Worm (Caenorhabditis elegans) whole organism, mixed stage, embryonic: ENCODE data around the gene mans-3.

Experiments
- M03D4.4 ChIP-seq: sonication (generic microtip); optimal IDR thresholded peaks from 2 replicates; lab custom pipeline; 2017; ENCODE audit warnings: mild to moderate bottlenecking, missing genetic modification characterization, missing compliant biosample characterization
- bed-3 ChIP-seq: fragments of 200-800 bp; sonication (Bioruptor generic); optimal IDR thresholded peaks from 3 replicates; lab custom pipeline; 2018; ENCODE audit warnings: mild to moderate bottlenecking, missing genetic modification characterization, moderate library complexity, missing compliant biosample characterization
- blmp-1 ChIP-seq: fragments of 150-350 bp; optimal IDR thresholded peaks from 2 replicates; lab custom pipeline; 2014; ENCODE audit warnings: missing biosample characterization, missing genetic modification characterization
- ceh-39 ChIP-seq: fragments of 150-350 bp; optimal IDR thresholded peaks from 2 replicates; lab custom pipeline; 2014; ENCODE audit warnings: missing biosample characterization, missing genetic modification characterization
- ceh-43 ChIP-seq: fragments of 200-800 bp; sonication (Bioruptor generic); optimal IDR thresholded peaks from 2 replicates; lab custom pipeline; 2018; ENCODE audit warnings: mild to moderate bottlenecking, missing genetic modification characterization, moderate library complexity, missing compliant biosample characterization
- ceh-83 ChIP-seq: fragments of 200-800 bp; sonication (Bioruptor generic); optimal IDR thresholded peaks from 2 replicates; lab custom pipeline; 2018; ENCODE audit warnings: mild to moderate bottlenecking, missing genetic modification characterization, missing compliant biosample characterization
- ces-1 ChIP-seq: fragments of 150-350 bp; optimal IDR thresholded peaks from 2 replicates; lab custom pipeline; 2014; ENCODE audit warnings: missing biosample characterization, missing genetic modification reagents, missing genetic modification characterization
- cnd-1 ChIP-seq: fragments of 200-800 bp; sonication (Bioruptor generic); optimal IDR thresholded peaks from 2 replicates; lab custom pipeline; 2018; ENCODE audit warnings: mild to moderate bottlenecking, missing genetic modification characterization, missing compliant biosample characterization
- drap-1 ChIP-seq: fragments of 200-800 bp; sonication (Bioruptor generic); optimal IDR thresholded peaks from 3 replicates; lab custom pipeline; 2018; ENCODE audit warnings: mild to moderate bottlenecking, missing genetic modification characterization, missing compliant biosample characterization
- elt-1 ChIP-seq: sonication (generic microtip); optimal IDR thresholded peaks from 2 replicates; lab custom pipeline; 2017; ENCODE audit warnings: missing genetic modification characterization, mild to moderate bottlenecking, missing compliant biosample characterization, antibody characterized with exemption, moderate library complexity, borderline replicate concordance; ENCODE audit not compliant: insufficient read depth
- elt-3 ChIP-seq: fragments of 150-350 bp; optimal IDR thresholded peaks from 2 replicates; lab custom pipeline; 2014; ENCODE audit warnings: missing biosample characterization, missing genetic modification characterization
- flh-1 ChIP-seq: fragments of 200-800 bp; sonication (Bioruptor generic); optimal IDR thresholded peaks from 2 replicates; lab custom pipeline; 2018; ENCODE audit warnings: mild to moderate bottlenecking, missing genetic modification characterization, moderate library complexity, missing compliant biosample characterization
- ham-2 ChIP-seq: fragments of 200-800 bp; sonication (Bioruptor generic); optimal IDR thresholded peaks from 2 replicates; lab custom pipeline; 2018; ENCODE audit warnings: mild to moderate bottlenecking, missing genetic modification characterization, missing compliant biosample characterization
- hlh-1 ChIP-seq: fragments of 150-350 bp; optimal IDR thresholded peaks from 2 replicates; lab custom pipeline; 2014; ENCODE audit warnings: missing biosample characterization, missing genetic modification reagents, missing genetic modification characterization
- lin-13 ChIP-seq: fragments of 150-350 bp; optimal IDR thresholded peaks from 2 replicates; lab custom pipeline; 2014; ENCODE audit warnings: missing biosample characterization, missing genetic modification characterization
- lin-32 ChIP-seq: fragments of 200-800 bp; sonication (Bioruptor generic); optimal IDR thresholded peaks from 2 replicates; lab custom pipeline; 2018; ENCODE audit warnings: mild to moderate bottlenecking, missing genetic modification characterization, missing compliant biosample characterization
- lsy-2 ChIP-seq: fragments of 150-350 bp; optimal IDR thresholded peaks from 2 replicates; lab custom pipeline; 2014; ENCODE audit warnings: missing biosample characterization, missing genetic modification characterization
- mab-5 ChIP-seq: fragments of 150-350 bp; optimal IDR thresholded peaks from 2 replicates; lab custom pipeline; 2014; ENCODE audit warnings: missing biosample characterization, missing genetic modification characterization
- mep-1 ChIP-seq: fragments of 150-350 bp; optimal IDR thresholded peaks from 2 replicates; lab custom pipeline; 2017; ENCODE audit warnings: missing biosample characterization, missing genetic modification reagents, missing genetic modification characterization, inconsistent platforms
- mls-2 ChIP-seq: sonication (generic microtip); optimal IDR thresholded peaks from 2 replicates; lab custom pipeline; 2016; ENCODE audit warnings: mild to moderate bottlenecking, missing genetic modification characterization, moderate library complexity, missing compliant biosample characterization
- nhr-12 ChIP-seq: fragments of 150-350 bp; optimal IDR thresholded peaks from 2 replicates; lab custom pipeline; 2014; ENCODE audit warnings: missing biosample characterization, missing genetic modification characterization
- nhr-2 ChIP-seq: fragments of 150-350 bp; optimal IDR thresholded peaks from 2 replicates; lab custom pipeline; 2014; ENCODE audit warnings: missing biosample characterization, missing genetic modification characterization
- nhr-237 ChIP-seq: fragments of 150-350 bp; optimal IDR thresholded peaks from 2 replicates; lab custom pipeline; 2014; ENCODE audit warnings: missing biosample characterization, missing genetic modification characterization
- nhr-28 ChIP-seq: fragments of 150-350 bp; optimal IDR thresholded peaks from 2 replicates; lab custom pipeline; 2014; ENCODE audit warnings: missing biosample characterization, missing genetic modification characterization
- nhr-76 ChIP-seq: sonication (generic microtip); optimal IDR thresholded peaks from 2 replicates; lab custom pipeline; 2017; ENCODE audit warnings: missing biosample characterization, missing genetic modification characterization
- pha-4 ChIP-seq: fragments of 150-350 bp; optimal IDR thresholded peaks from 2 replicates; lab custom pipeline; 2018; ENCODE audit warnings: missing biosample characterization, missing genetic modification reagents, missing genetic modification characterization
- sem-2 ChIP-seq: fragments of 200-800 bp; sonication (Bioruptor generic); optimal IDR thresholded peaks from 2 replicates; lab custom pipeline; 2018; ENCODE audit warnings: mild to moderate bottlenecking, missing genetic modification characterization, missing compliant biosample characterization
- snpc-4 ChIP-seq: fragments of 150-350 bp; optimal IDR thresholded peaks from 2 replicates; lab custom pipeline; 2014; ENCODE audit warnings: missing biosample characterization, missing genetic modification characterization
- sptf-1 ChIP-seq: sonication (generic microtip); optimal IDR thresholded peaks from 2 replicates; lab custom pipeline; 2017; ENCODE audit warnings: mild to moderate bottlenecking, missing genetic modification characterization, moderate library complexity, missing compliant biosample characterization
- tbx-8 ChIP-seq: fragments of 200-800 bp; sonication (Bioruptor generic); optimal IDR thresholded peaks from 2 replicates; lab custom pipeline; 2018; ENCODE audit warnings: mild to moderate bottlenecking, missing genetic modification characterization, moderate library complexity, missing compliant biosample characterization
- unc-120 ChIP-seq: sonication (generic microtip); optimal IDR thresholded peaks from 2 replicates; lab custom pipeline; 2017; ENCODE audit warnings: missing genetic modification characterization, missing compliant biosample characterization; ENCODE audit not compliant: poor library complexity, severe bottlenecking
- unc-39 ChIP-seq: fragments of 150-350 bp; optimal IDR thresholded peaks from 2 replicates; lab custom pipeline; 2014; ENCODE audit warnings: missing biosample characterization, missing genetic modification characterization
- unc-62 ChIP-seq: fragments of 150-350 bp; optimal IDR thresholded peaks from 2 replicates; lab custom pipeline; 2014; ENCODE audit warnings: missing biosample characterization, missing genetic modification reagents, missing genetic modification characterization
- zip-8 ChIP-seq: fragments of 150-350 bp; optimal IDR thresholded peaks from 2 replicates; lab custom pipeline; 2014; ENCODE audit warnings: missing biosample characterization, missing genetic modification characterization
- ztf-11 ChIP-seq: fragments of 150-350 bp; optimal IDR thresholded peaks from 2 replicates; lab custom pipeline; 2014; ENCODE audit warnings: missing biosample characterization, missing genetic modification characterization

mans-3 gene

ce11 chrX:5165037-5165436 is at the start of gene mans-3:
TSS of gene mans-3 (plus strand) at chrX:5165395.
- TF ChIP-seq elt-3 = no peak
- TF ChIP-seq mep-1 (tag; lab: Kevin White, UChicago) = peak; percentile 97
- peak; percentile 72 for TF ChIP-seq unc-62 (GFP tag; lab: Kevin White, UChicago)
- peak; percentile 26 for TF ChIP-seq lin-32 (GFP tag; lab: Kevin White, UChicago)
- no peak for TF ChIP-seq sem-2
- no peak for TF ChIP-seq unc-39 (tag; lab: Kevin White, UChicago)
- no peak for TF ChIP-seq unc-120
- peak; percentile 67 for TF ChIP-seq mls-2 (tag; lab: Kevin White, UChicago)
- no peak for TF ChIP-seq mab-5 (tag; lab: Kevin White, UChicago)
- TF ChIP-seq lin-13 (tag; lab: Kevin White, UChicago) = peak; percentile 65
- peak; percentile 33 for TF ChIP-seq nhr-2 (tag; lab: Kevin White, UChicago)
- no peak for TF ChIP-seq nhr-28 (tag; lab: Kevin White, UChicago)
- peak; percentile 63 for TF ChIP-seq lsy-2 (tag; lab: Kevin White, UChicago)
- no peak for TF ChIP-seq ceh-83
- TF ChIP-seq bed-3 (GFP tag; lab: Kevin White, UChicago) = no peak
- peak; percentile 68 for TF ChIP-seq M03D4.4 (tag; lab: Kevin White, UChicago)
- no peak for TF ChIP-seq blmp-1 (tag; lab: Kevin White, UChicago)
- no peak for TF ChIP-seq ham-2 (GFP tag; lab: Kevin White, UChicago)
- TF ChIP-seq hlh-1 = no peak
- TF ChIP-seq nhr-76 (tag; lab: Kevin White, UChicago) = peak; percentile 3
- peak; percentile 12 for TF ChIP-seq nhr-237 (tag; lab: Kevin White, UChicago)
- TF ChIP-seq nhr-12 (tag; lab: Kevin White, UChicago) = no peak
- TF ChIP-seq sptf-1 (tag; lab: Kevin White, UChicago) = peak; percentile 90
- no peak for TF ChIP-seq snpc-4 (tag; lab: Kevin White, UChicago)
- TF ChIP-seq cnd-1 (tag; lab: Kevin White, UChicago) = peak; percentile 73
- peak; percentile 27 for TF ChIP-seq ceh-43 (GFP tag; lab: Kevin White, UChicago)
- no peak for TF ChIP-seq ceh-39 (tag; lab: Kevin White, UChicago)
- no peak for TF ChIP-seq zip-8 (tag; lab: Kevin White, UChicago)
- peak; percentile 35 for TF ChIP-seq flh-1 (GFP tag; lab: Kevin White, UChicago)
- TF ChIP-seq elt-1 (tag; lab: Kevin White, UChicago) = no peak
- TF ChIP-seq tbx-8 (GFP tag; lab: Kevin White, UChicago) = no peak
- TF ChIP-seq drap-1 (GFP tag; lab: Kevin White, UChicago) = no peak
- no peak for TF ChIP-seq pha-4 (tag; lab: Kevin White, UChicago)
- peak; percentile 59 for TF ChIP-seq ztf-11 (tag; lab: Kevin White, UChicago)
- peak; percentile 40 for TF ChIP-seq ces-1 (GFP tag; lab: Kevin White, UChicago)

DNA sequence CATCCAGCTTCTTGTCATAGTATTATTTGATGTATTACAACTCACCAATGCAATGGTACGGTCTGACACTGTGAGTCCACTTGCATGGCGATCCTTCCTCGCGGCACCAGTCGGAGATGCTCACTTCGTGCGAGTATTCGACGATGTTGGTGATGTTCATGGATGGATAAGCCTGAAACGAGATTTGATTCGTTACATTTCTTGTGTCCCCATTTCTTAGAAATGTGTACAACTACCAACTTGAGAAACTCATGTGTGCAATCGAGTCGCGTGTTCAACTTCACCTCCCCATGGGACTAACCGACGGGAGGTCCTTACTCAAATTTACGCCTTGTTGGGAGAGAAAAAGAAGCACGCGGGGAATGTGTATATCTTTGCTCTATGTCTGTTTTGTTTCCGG is 49.7 kb upstream of the mans-3 start:
- no peak for TF ChIP-seq unc-62 (GFP tag; lab: Kevin White, UChicago)
- no peak for TF ChIP-seq snpc-4 (tag; lab: Kevin White, UChicago)
- no peak for TF ChIP-seq ceh-43 (GFP tag; lab: Kevin White, UChicago)
- TF ChIP-seq lin-32 (GFP tag; lab: Kevin White, UChicago) = no peak
- no peak for TF ChIP-seq pha-4 (tag; lab: Kevin White, UChicago)
- no peak for TF ChIP-seq elt-1 (tag; lab: Kevin White, UChicago)
- no peak for TF ChIP-seq unc-120
- no peak for TF ChIP-seq nhr-76 (tag; lab: Kevin White, UChicago)
- TF ChIP-seq cnd-1 (tag; lab: Kevin White, UChicago) = no peak
- no peak for TF ChIP-seq ceh-39 (tag; lab: Kevin White, UChicago)
- no peak for TF ChIP-seq lsy-2 (tag; lab: Kevin White, UChicago)

ce11 chrX:5116180-5116579 is 49.0 kb upstream of the mans-3 start:
- no peak for TF ChIP-seq sem-2
